Fruit fly (Drosophila melanogaster): ENCODE results near the gene CG3808.

The CG3808 gene

dm6 chr3L:19040155-19040644 lies 39.8 kb upstream of the CG3808 start (continued):
- TF ChIP-seq pb (GFP tag; optimal IDR thresholded peaks at IDR 0.05), result no peak
- no peak for TF ChIP-seq pan (optimal IDR thresholded peaks at IDR 0.05)
- peak in 1 of 2 experiments; percentile 84 for TF ChIP-seq pan (GFP tag; optimal IDR thresholded peaks at IDR 0.05 in 1 of 2, IDR thresholded peaks at IDR 0.05 in 1 of 2)
- TF ChIP-seq CG18476 (GFP tag; optimal IDR thresholded peaks at IDR 0.05), result no peak
- TF ChIP-seq sob (GFP tag; IDR thresholded peaks at IDR 0.05), result peak; percentile 53; the same call in 1 of the 2 replicates
- no peak for TF ChIP-seq CG12236 (GFP tag; optimal IDR thresholded peaks at IDR 0.05)
- TF ChIP-seq mam (GFP tag; optimal IDR thresholded peaks at IDR 0.05), result no peak
- no peak for TF ChIP-seq tx (GFP tag; optimal IDR thresholded peaks at IDR 0.05)
- TF ChIP-seq CG7987 (GFP tag; optimal IDR thresholded peaks at IDR 0.05), result no peak
- TF ChIP-seq cg (GFP tag; optimal IDR thresholded peaks at IDR 0.05), result no peak
- TF ChIP-seq CG1233 (GFP tag; optimal IDR thresholded peaks at IDR 0.05), result no peak
- no peak for TF ChIP-seq CG16779 (GFP tag; IDR thresholded peaks at IDR 0.05)
- TF ChIP-seq Hr78 (GFP tag; optimal IDR thresholded peaks at IDR 0.05), result peak in 1 of 2 experiments; percentile 67
- no peak for TF ChIP-seq NC2α (GFP tag; optimal IDR thresholded peaks at IDR 0.05)
- TF ChIP-seq CG14050 (GFP tag; IDR thresholded peaks at IDR 0.05), result no peak
- TF ChIP-seq schlank (tag; optimal IDR thresholded peaks at IDR 0.05), result no peak
- TF ChIP-seq CG8944 (GFP tag; optimal IDR thresholded peaks at IDR 0.05), result no peak
- TF ChIP-seq amos (GFP tag; IDR thresholded peaks at IDR 0.05; ENCODE audit: partially characterized antibody), result peak; percentile 15; the same call in 1 of the 2 replicates
- peak; percentile 74 for TF ChIP-seq grn (GFP tag; optimal IDR thresholded peaks at IDR 0.05)
- no peak for TF ChIP-seq CG7372 (GFP tag; IDR thresholded peaks at IDR 0.05)
- peak; percentile 52 for TF ChIP-seq Asciz (GFP tag; optimal IDR thresholded peaks at IDR 0.05)
- TF ChIP-seq cas (GFP tag; IDR thresholded peaks at IDR 0.05), result no peak
- TF ChIP-seq CG12071 (GFP tag; optimal IDR thresholded peaks at IDR 0.05), result no peak
- TF ChIP-seq Gug (GFP tag; IDR thresholded peaks at IDR 0.05), result no peak
- peak; percentile 72; the same call in 2 of the 4 replicates for TF ChIP-seq chinmo (GFP tag; IDR thresholded peaks at IDR 0.05; ENCODE audit: partially characterized antibody)
- TF ChIP-seq Scr (GFP tag; IDR thresholded peaks at IDR 0.05; ENCODE audit: partially characterized antibody), result no peak
- no peak for TF ChIP-seq zen2 (GFP tag; IDR thresholded peaks at IDR 0.05; ENCODE audit: partially characterized antibody)
- peak; percentile 89 for TF ChIP-seq sd (tag; optimal IDR thresholded peaks at IDR 0.05)
- no peak for TF ChIP-seq CG13894 (tag; optimal IDR thresholded peaks at IDR 0.05)
- TF ChIP-seq bigmax (GFP tag; optimal IDR thresholded peaks at IDR 0.05), result no peak
- no peak for TF ChIP-seq Ada2b (GFP tag; IDR thresholded peaks at IDR 0.05)
- TF ChIP-seq CG3847 (GFP tag; IDR thresholded peaks at IDR 0.05), result peak; percentile 12; the same call in 1 of the 2 replicates
- peak; percentile 13 for TF ChIP-seq YL-1 (GFP tag; optimal IDR thresholded peaks at IDR 0.05)
- TF ChIP-seq CG12744 (GFP tag; optimal IDR thresholded peaks at IDR 0.05), result peak; percentile 13
- TF ChIP-seq CG10979 (tag; optimal IDR thresholded peaks at IDR 0.05), result no peak
- TF ChIP-seq PHDP (tag; optimal IDR thresholded peaks at IDR 0.05), result peak; percentile 38
- TF ChIP-seq CG17912 (GFP tag; optimal IDR thresholded peaks at IDR 0.05), result no peak
- TF ChIP-seq Side (GFP tag; optimal IDR thresholded peaks at IDR 0.05), result peak; percentile 5
- no peak for TF ChIP-seq NC2β (GFP tag; optimal IDR thresholded peaks at IDR 0.05)
- TF ChIP-seq pita (GFP tag; optimal IDR thresholded peaks at IDR 0.05), result no peak
- peak; percentile 1 for TF ChIP-seq gcm (GFP tag; optimal IDR thresholded peaks at IDR 0.05)
- no peak for TF ChIP-seq gsb-n (tag; optimal IDR thresholded peaks at IDR 0.05)
- TF ChIP-seq CG10147 (GFP tag; optimal IDR thresholded peaks at IDR 0.05), result no peak
